Worm (Caenorhabditis elegans): ENCODE measurements around the gene F58G1.7.

DNA sequence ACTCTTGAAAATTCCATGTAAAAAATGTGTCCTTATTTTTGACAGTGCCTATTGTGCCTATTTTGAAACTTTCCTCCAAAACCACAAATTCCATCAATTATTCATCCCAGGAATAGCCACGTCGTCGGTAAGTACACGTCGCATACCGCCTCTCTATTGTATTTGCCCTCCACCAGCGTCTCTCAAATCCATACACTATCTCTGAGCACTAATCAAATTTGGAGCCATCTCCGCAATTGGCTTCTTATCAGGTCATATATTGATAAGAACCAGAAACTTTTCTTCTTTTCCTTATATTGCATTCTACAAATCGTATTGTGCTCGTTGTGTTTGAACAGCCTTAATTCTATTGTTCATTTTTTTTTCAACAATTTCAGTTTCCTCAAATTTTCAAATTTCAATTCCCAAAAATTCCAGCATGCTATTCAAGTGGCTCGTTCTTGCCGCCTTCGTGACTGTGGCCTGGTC lies 16.6 kb downstream of the F58G1.7 start, which contains the start of gene dct-18:
- TF ChIP-seq hlh-30 (tag; optimal IDR thresholded peaks at IDR 0.05; ENCODE audit: insufficient read depth), result no peak
- TF ChIP-seq nhr-11 (tag; optimal IDR thresholded peaks at IDR 0.05), result no peak
- no peak for TF ChIP-seq pqm-1 (tag; optimal IDR thresholded peaks at IDR 0.05)
- TF ChIP-seq rnt-1 (tag; optimal IDR thresholded peaks at IDR 0.05), result no peak
- TF ChIP-seq elt-2 (tag; optimal IDR thresholded peaks at IDR 0.05), result peak; percentile 94
- no peak for TF ChIP-seq ceh-18 (tag; optimal IDR thresholded peaks at IDR 0.05)
- TF ChIP-seq T23F11.4 (GFP tag; optimal IDR thresholded peaks at IDR 0.05), result no peak
- TF ChIP-seq ceh-34 (tag; optimal IDR thresholded peaks at IDR 0.05), result no peak
- TF ChIP-seq ceh-22 (tag; optimal IDR thresholded peaks at IDR 0.05), result no peak
- no peak for TF ChIP-seq ama-1 (optimal IDR thresholded peaks at IDR 0.05)
- TF ChIP-seq unc-42 (tag; optimal IDR thresholded peaks at IDR 0.05), result no peak

All from whole organism, late embryonic.